Worm (Caenorhabditis elegans) whole organism, young adult: ENCODE results near the gene fbxc-54.

ENCODE experiments used
- B0019.2 ChIP-seq: fragments of 200-800 bp; sonication (Bioruptor generic); conservative IDR thresholded peaks from 2 replicates; pipeline ENCODE4 v1.3.6; 2022; ENCODE audit warnings: missing genetic modification reagents, missing genetic modification characterization, missing compliant biosample characterization
- B0035.1 ChIP-seq: sonication (generic microtip); optimal IDR thresholded peaks from 2 replicates; lab custom pipeline; 2016; ENCODE audit warnings: missing genetic modification characterization, mild to moderate bottlenecking, missing compliant biosample characterization, missing genotype, missing genetic modification reagents
- D2030.7 ChIP-seq: fragments of 200-800 bp; sonication (Bioruptor generic); IDR thresholded peaks from 2 replicates; pipeline ENCODE4 v1.3.6; 2022; ENCODE audit warnings: missing genetic modification reagents, missing genetic modification characterization, missing compliant biosample characterization
- F22D6.2 ChIP-seq: sonication (generic microtip); optimal IDR thresholded peaks from 2 replicates; lab custom pipeline; 2016; ENCODE audit warnings: mild to moderate bottlenecking, missing genetic modification characterization, missing compliant biosample characterization
- F57C9.4 ChIP-seq: sonication (generic microtip); optimal IDR thresholded peaks from 2 replicates; lab custom pipeline; 2017; ENCODE audit warnings: mild to moderate bottlenecking, missing genetic modification characterization, missing compliant biosample characterization
- K12H6.12 ChIP-seq: fragments of 200-800 bp; sonication (Bioruptor generic); optimal IDR thresholded peaks from 2 replicates; lab custom pipeline; 2018; ENCODE audit warnings: mild to moderate bottlenecking, missing genetic modification characterization, missing compliant biosample characterization
- T26A5.8 ChIP-seq: sonication (generic microtip); optimal IDR thresholded peaks from 2 replicates; lab custom pipeline; 2016; ENCODE audit warnings: missing genetic modification characterization, missing compliant biosample characterization
- Y56A3A.18 ChIP-seq: fragments of 200-800 bp; sonication (Bioruptor generic); IDR thresholded peaks from 2 replicates; pipeline ENCODE4 v1.3.6; 2022; ENCODE audit warnings: missing genetic modification reagents, missing genetic modification characterization, missing compliant biosample characterization
- Y67H2A.10 ChIP-seq: fragments of 200-800 bp; sonication (Bioruptor generic); conservative IDR thresholded peaks from 2 replicates; pipeline ENCODE4 v1.3.6; 2022; ENCODE audit warnings: missing genetic modification reagents, missing genetic modification characterization, missing compliant biosample characterization
- Y79H2A.3 ChIP-seq: fragments of 200-800 bp; sonication (Bioruptor generic); conservative IDR thresholded peaks from 2 replicates; pipeline ENCODE4 v1.3.6; 2022; ENCODE audit warnings: missing genetic modification reagents, missing genetic modification characterization, missing compliant biosample characterization
- ZK185.1 ChIP-seq: sonication (generic microtip); optimal IDR thresholded peaks from 2 replicates; lab custom pipeline; 2016; ENCODE audit warnings: mild to moderate bottlenecking, missing genetic modification characterization, missing compliant biosample characterization; ENCODE audit not compliant: poor library complexity, severe bottlenecking
- akir-1 ChIP-seq: fragments of 200-800 bp; sonication (Bioruptor generic); optimal IDR thresholded peaks from 2 replicates; lab custom pipeline; 2018; ENCODE audit warnings: mild to moderate bottlenecking, missing genetic modification characterization, moderate library complexity, missing compliant biosample characterization
- ama-1 ChIP-seq, 3 experiments: fragments of 150-350 bp in 1 of 3; sonication (generic microtip) in 2 of 3; optimal IDR thresholded peaks; 2 replicates each; lab custom pipeline; 2014 to 2018; ENCODE audit warnings: missing biosample characterization in 2 of 3, missing genetic modification characterization in 2 of 3, missing genetic modification reagents in 2 of 3
- attf-5 ChIP-seq: fragments of 200-800 bp; sonication (Bioruptor generic); optimal IDR thresholded peaks from 2 replicates; lab custom pipeline; 2018; ENCODE audit warnings: mild to moderate bottlenecking, missing genetic modification characterization, missing compliant biosample characterization
- bed-1 ChIP-seq: fragments of 200-800 bp; sonication (Bioruptor generic); IDR thresholded peaks from 2 replicates; pipeline ENCODE4 v1.3.6; 2022; ENCODE audit warnings: missing genetic modification reagents, missing genetic modification characterization, missing compliant biosample characterization
- bed-2 ChIP-seq: fragments of 200-800 bp; sonication (Bioruptor generic); IDR thresholded peaks from 2 replicates; pipeline ENCODE4 v1.3.6; 2022; ENCODE audit warnings: missing genetic modification reagents, missing genetic modification characterization, missing compliant biosample characterization
- cebp-1 ChIP-seq, 2 experiments: fragments of 200-800 bp in 1 of 2; sonication (Bioruptor generic) in 1 of 2; sonication (generic microtip) in 1 of 2; IDR thresholded peaks in 1 of 2; optimal IDR thresholded peaks in 1 of 2; 2 replicates each; pipeline versions ENCODE4 v1.3.6 to Lab custom; 2017 to 2022; ENCODE audit warnings: missing compliant biosample characterization in 2 of 2, missing genetic modification characterization in 2 of 2, mild to moderate bottlenecking in 1 of 2, missing genetic modification reagents in 1 of 2, moderate library complexity in 1 of 2
- cebp-2 ChIP-seq: fragments of 200-800 bp; sonication (Bioruptor generic); IDR thresholded peaks from 2 replicates; pipeline ENCODE4 v1.3.6; 2022; ENCODE audit warnings: missing genetic modification characterization, missing compliant biosample characterization
- ceh-27 ChIP-seq: fragments of 200-800 bp; sonication (Bioruptor generic); optimal IDR thresholded peaks from 2 replicates; lab custom pipeline; 2018; ENCODE audit warnings: mild to moderate bottlenecking, missing genetic modification characterization, moderate library complexity, missing compliant biosample characterization
- ceh-40 ChIP-seq: fragments of 200-800 bp; sonication (Bioruptor generic); IDR thresholded peaks from 2 replicates; pipeline ENCODE4 v1.3.6; 2022; ENCODE audit warnings: missing genetic modification characterization, missing compliant biosample characterization
- chd-7 ChIP-seq: sonication (generic microtip); optimal IDR thresholded peaks from 2 replicates; lab custom pipeline; 2016; ENCODE audit warnings: mild to moderate bottlenecking, missing genetic modification characterization, moderate library complexity, missing compliant biosample characterization
- dox-1 ChIP-seq: fragments of 200-800 bp; sonication (Bioruptor generic); IDR thresholded peaks from 2 replicates; pipeline ENCODE4 v1.3.6; 2022; ENCODE audit warnings: missing genetic modification reagents, missing genetic modification characterization, missing compliant biosample characterization
- dpff-1 ChIP-seq: sonication (generic microtip); optimal IDR thresholded peaks from 2 replicates; lab custom pipeline; 2017; ENCODE audit warnings: mild to moderate bottlenecking, missing genetic modification characterization, missing compliant biosample characterization
- egl-44 ChIP-seq: fragments of 200-800 bp; sonication (Bioruptor generic); IDR thresholded peaks from 2 replicates; pipeline ENCODE4 v1.3.6; 2022; ENCODE audit warnings: missing genetic modification reagents, missing genetic modification characterization, missing compliant biosample characterization
- ekl-4 ChIP-seq: fragments of 200-800 bp; sonication (Bioruptor generic); IDR thresholded peaks from 2 replicates; pipeline ENCODE4 v1.3.6; 2022; ENCODE audit warnings: missing genetic modification reagents, missing genetic modification characterization, missing compliant biosample characterization
- him-1 ChIP-seq: sonication (generic microtip); optimal IDR thresholded peaks from 2 replicates; lab custom pipeline; 2016; ENCODE audit warnings: missing genotype, missing genetic modification reagents, missing genetic modification characterization, missing compliant biosample characterization
- hlh-12 ChIP-seq: sonication (generic microtip); optimal IDR thresholded peaks from 2 replicates; lab custom pipeline; 2016; ENCODE audit warnings: missing genetic modification characterization, missing compliant biosample characterization
- lin-26 ChIP-seq: fragments of 200-800 bp; sonication (Bioruptor generic); IDR thresholded peaks from 2 replicates; pipeline ENCODE4 v1.3.6; 2022; ENCODE audit warnings: missing genetic modification reagents, missing genetic modification characterization, missing compliant biosample characterization
- lin-35 ChIP-seq, 3 experiments: fragments of 150-350 bp in 2 of 3; sonication (generic microtip) in 1 of 3; optimal IDR thresholded peaks; 2 replicates each; lab custom pipeline; 2014 to 2018; ENCODE audit warnings: missing biosample characterization in 3 of 3, missing genetic modification characterization in 3 of 3, missing genetic modification reagents in 3 of 3
- lin-40 ChIP-seq: sonication (generic microtip); optimal IDR thresholded peaks from 2 replicates; lab custom pipeline; 2016; ENCODE audit warnings: missing genetic modification characterization, mild to moderate bottlenecking, missing compliant biosample characterization, missing genotype, missing genetic modification reagents
- lir-1 ChIP-seq: fragments of 200-800 bp; sonication (Bioruptor generic); conservative IDR thresholded peaks from 2 replicates; pipeline ENCODE4 v1.3.6; 2022; ENCODE audit warnings: missing genetic modification reagents, missing genetic modification characterization, missing compliant biosample characterization
- madf-3 ChIP-seq: fragments of 200-800 bp; sonication (Bioruptor generic); IDR thresholded peaks from 2 replicates; pipeline ENCODE4 v1.3.6; 2022; ENCODE audit warnings: missing genetic modification reagents, missing genetic modification characterization, missing compliant biosample characterization
- mcd-1 ChIP-seq: fragments of 200-800 bp; sonication (Bioruptor generic); IDR thresholded peaks from 2 replicates; pipeline ENCODE4 v1.3.6; 2022; ENCODE audit warnings: missing genetic modification reagents, missing genetic modification characterization, missing compliant biosample characterization
- mxl-1 ChIP-seq: sonication (generic microtip); optimal IDR thresholded peaks from 2 replicates; lab custom pipeline; 2016; ENCODE audit warnings: missing genetic modification characterization, missing compliant biosample characterization
- nhr-90 ChIP-seq: sonication (generic microtip); optimal IDR thresholded peaks from 2 replicates; lab custom pipeline; 2016; ENCODE audit warnings: missing genotype, mild to moderate bottlenecking, missing genetic modification characterization, missing compliant biosample characterization
- pbrm-1 ChIP-seq: fragments of 200-800 bp; sonication (Bioruptor generic); IDR thresholded peaks from 2 replicates; pipeline ENCODE4 v1.3.6; 2022; ENCODE audit warnings: missing genetic modification reagents, missing genetic modification characterization, missing compliant biosample characterization
- repo-1 ChIP-seq: sonication (generic microtip); optimal IDR thresholded peaks from 2 replicates; lab custom pipeline; 2017; ENCODE audit warnings: mild to moderate bottlenecking, missing genetic modification characterization, missing compliant biosample characterization
- sea-2 ChIP-seq: fragments of 200-800 bp; sonication (Bioruptor generic); IDR thresholded peaks from 2 replicates; pipeline ENCODE4 v1.3.6; 2022; ENCODE audit warnings: missing genetic modification characterization, missing compliant biosample characterization
- snpc-3.4 ChIP-seq: sonication (generic microtip); optimal IDR thresholded peaks from 2 replicates; lab custom pipeline; 2017; ENCODE audit warnings: missing genetic modification characterization, mild to moderate bottlenecking, missing compliant biosample characterization, antibody characterized with exemption, moderate library complexity, missing genotype, missing genetic modification reagents
- somi-1 ChIP-seq: fragments of 200-800 bp; sonication (Bioruptor generic); optimal IDR thresholded peaks from 2 replicates; lab custom pipeline; 2018; ENCODE audit warnings: mild to moderate bottlenecking, missing genetic modification characterization, missing compliant biosample characterization
- sptf-2 ChIP-seq: fragments of 200-800 bp; sonication (Bioruptor generic); optimal IDR thresholded peaks from 2 replicates; lab custom pipeline; 2018; ENCODE audit warnings: mild to moderate bottlenecking, missing genetic modification characterization, missing compliant biosample characterization
- tlf-1 ChIP-seq: fragments of 200-800 bp; sonication (Bioruptor generic); optimal IDR thresholded peaks from 2 replicates; lab custom pipeline; 2018; ENCODE audit warnings: mild to moderate bottlenecking, missing genetic modification characterization, missing compliant biosample characterization
- unc-62 ChIP-seq: fragments of 150-350 bp; optimal IDR thresholded peaks from 2 replicates; lab custom pipeline; 2014; ENCODE audit warnings: missing biosample characterization, missing genetic modification reagents, missing genetic modification characterization
- xnd-1 ChIP-seq: sonication (generic microtip); optimal IDR thresholded peaks from 2 replicates; lab custom pipeline; 2016; ENCODE audit warnings: missing genotype, missing genetic modification reagents, missing genetic modification characterization, missing compliant biosample characterization

Gene fbxc-54

DNA sequence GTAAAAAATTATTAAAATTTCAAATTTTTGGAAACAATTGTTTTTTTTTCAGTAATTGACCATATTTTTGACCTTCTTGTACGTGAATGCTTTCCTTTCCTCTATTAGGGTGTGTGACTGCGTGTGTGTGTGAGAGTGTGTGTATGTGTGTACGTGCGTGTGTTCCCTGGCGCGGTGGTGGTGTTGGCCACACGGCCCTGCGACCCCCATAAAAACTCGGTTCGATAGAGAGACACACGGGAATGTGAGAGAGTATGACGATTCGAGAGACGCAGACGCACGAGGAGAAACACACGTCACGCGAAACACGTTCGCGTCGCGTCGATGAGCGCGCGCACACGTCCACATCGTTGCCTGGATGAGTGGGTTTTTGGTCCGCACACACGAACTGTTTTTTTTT, 12.7 kb upstream of the fbxc-54 start (continued):
- peak; percentile 17 for TF ChIP-seq somi-1 (GFP tag; lab: Kevin White, UChicago)
- TF ChIP-seq lin-26: peak; percentile 65; the same call in 1 of the 2 replicates
- no peak for TF ChIP-seq sptf-2 (GFP tag; lab: Kevin White, UChicago)
- TF ChIP-seq chd-7 (tag; lab: Kevin White, UChicago): peak; percentile 12
- TF ChIP-seq B0035.1 (tag; lab: Kevin White, UChicago): no peak
- TF ChIP-seq repo-1: peak; percentile 44
- TF ChIP-seq lir-1: 0 out of 2 replicates have a peak, but pooled peaks have one; percentile 21
- no peak for TF ChIP-seq dpff-1 (tag; lab: Kevin White, UChicago)
- TF ChIP-seq nhr-90 (tag; lab: Kevin White, UChicago): peak; percentile 14
- TF ChIP-seq K12H6.12 (tag; lab: Kevin White, UChicago): peak; percentile 73
- TF ChIP-seq mcd-1 (GFP tag; lab: Robert Waterston, UW): peak; percentile 67
- peak; percentile 79 for TF ChIP-seq dox-1 (GFP tag; lab: Robert Waterston, UW)
- TF ChIP-seq Y79H2A.3 (GFP tag; lab: Robert Waterston, UW): no peak
- peak; percentile 81 for TF ChIP-seq lin-40 (tag; lab: Kevin White, UChicago)
- TF ChIP-seq attf-5 (GFP tag; lab: Kevin White, UChicago): peak; percentile 93
- peak; percentile 28 for TF ChIP-seq ZK185.1
- TF ChIP-seq pbrm-1 (GFP tag; lab: Robert Waterston, UW): peak; percentile 42; the same call in 1 of the 2 replicates
- TF ChIP-seq lin-35 (GFP tag; optimal IDR thresholded peaks at IDR 0.05; lab: Kevin White, UChicago): peak in 1 of 3 experiments; percentile 41
- TF ChIP-seq tlf-1: no peak
- TF ChIP-seq cebp-1 (GFP tag; IDR thresholded peaks at IDR 0.05; lab: Robert Waterston, UW): peak; percentile 55; the same call in 1 of the 2 replicates
- TF ChIP-seq cebp-1 (tag; optimal IDR thresholded peaks at IDR 0.05; lab: Kevin White, UChicago): no peak
- peak; percentile 83 for TF ChIP-seq ceh-27

- TF ChIP-seq sea-2 (GFP tag; lab: Robert Waterston, UW) (no peak), Y56A3A.18 (GFP tag; lab: Robert Waterston, UW) (no peak), ceh-40 (GFP tag; lab: Robert Waterston, UW) (no peak), him-1 (no peak), madf-3 (GFP tag; lab: Robert Waterston, UW) (no peak), ama-1 (optimal IDR thresholded peaks at IDR 0.05; lab: Kevin White, UChicago) (no peak), ama-1 (GFP tag; optimal IDR thresholded peaks at IDR 0.05; lab: Kevin White, UChicago) (no peak), mxl-1 (tag; lab: Kevin White, UChicago) (no peak), xnd-1 (tag; lab: Kevin White, UChicago) (no peak), akir-1 (GFP tag; lab: Kevin White, UChicago) (no peak), egl-44 (GFP tag; lab: Robert Waterston, UW) (no peak), D2030.7 (GFP tag; lab: Robert Waterston, UW) (no peak), tlf-1 (no peak), cebp-2 (GFP tag; lab: Robert Waterston, UW) (no peak), T26A5.8 (tag; lab: Kevin White, UChicago) (no peak), hlh-12 (tag; lab: Kevin White, UChicago) (no peak), lin-26 (no peak), ekl-4 (GFP tag; lab: Robert Waterston, UW) (no peak), repo-1 (no peak), K12H6.12 (tag; lab: Kevin White, UChicago) (no peak)
- TF ChIP-seq, all 124 proteins: peak for 0
Observed at ce11 chrII:19238-19637, 12.3 kb upstream of the fbxc-54 start, which contains the start of gene gmeb-1. Gene gmeb-1 (plus strand): TSS chrII:19538.

DNA sequence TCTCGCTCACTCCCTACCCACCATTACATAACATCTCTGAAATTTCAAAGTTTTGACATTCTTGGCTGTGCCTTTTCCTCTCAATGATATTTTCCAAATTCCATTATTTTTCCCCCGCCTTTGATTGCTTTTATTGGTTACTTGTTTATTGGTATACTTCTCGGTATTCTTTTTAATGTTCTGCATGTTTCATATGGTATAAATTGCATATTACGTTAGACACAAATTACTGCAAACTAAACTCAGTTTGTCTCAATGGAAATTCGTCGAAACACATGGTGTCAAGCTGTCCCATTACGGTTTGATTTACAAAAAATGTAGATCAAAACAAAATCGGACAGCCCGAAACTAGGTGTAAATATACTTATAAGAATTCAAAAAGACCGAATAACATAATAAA, 9.6 kb upstream of the fbxc-54 start:
- TF ChIP-seq lin-40 (tag; lab: Kevin White, UChicago) (no peak), B0019.2 (GFP tag; lab: Robert Waterston, UW) (no peak), Y67H2A.10 (GFP tag; lab: Robert Waterston, UW) (no peak), F22D6.2 (no peak), D2030.7 (GFP tag; lab: Robert Waterston, UW) (no peak), bed-1 (GFP tag; lab: Robert Waterston, UW) (no peak), unc-62 (no peak), F57C9.4 (no peak), cebp-1 (GFP tag; IDR thresholded peaks at IDR 0.05; lab: Robert Waterston, UW) (no peak), cebp-1 (tag; optimal IDR thresholded peaks at IDR 0.05; lab: Kevin White, UChicago) (no peak), bed-2 (GFP tag; lab: Robert Waterston, UW) (no peak), sea-2 (GFP tag; lab: Robert Waterston, UW) (no peak), snpc-3.4 (tag; lab: Kevin White, UChicago) (no peak)
